Worm (Caenorhabditis elegans) whole organism, L1 larva: ENCODE results near the gene R05G9.1.

Experiments used
- C04F5.9 ChIP-seq: sonication (generic microtip); optimal IDR thresholded peaks from 2 replicates; lab custom pipeline; 2016; ENCODE audit warnings: missing genetic modification characterization, missing compliant biosample characterization
- C16A3.4 ChIP-seq: fragments of 150-350 bp; optimal IDR thresholded peaks from 2 replicates; lab custom pipeline; 2014; ENCODE audit warnings: missing biosample characterization, missing genetic modification characterization
- C34B4.2 ChIP-seq: sonication (generic microtip); optimal IDR thresholded peaks from 2 replicates; lab custom pipeline; 2017; ENCODE audit warnings: mild to moderate bottlenecking, missing genetic modification characterization, missing compliant biosample characterization
- Y116A8C.19 ChIP-seq: sonication (generic microtip); optimal IDR thresholded peaks from 2 replicates; lab custom pipeline; 2016; ENCODE audit warnings: missing compliant biosample characterization, missing genetic modification characterization, borderline replicate concordance
- ceh-63 ChIP-seq: fragments of 200-800 bp; sonication (Bioruptor generic); optimal IDR thresholded peaks from 2 replicates; lab custom pipeline; 2018; ENCODE audit warnings: mild to moderate bottlenecking, missing genetic modification characterization, missing compliant biosample characterization
- ceh-8 ChIP-seq: fragments of 200-800 bp; sonication (Bioruptor generic); optimal IDR thresholded peaks from 2 replicates; lab custom pipeline; 2018; ENCODE audit warnings: mild to moderate bottlenecking, missing genetic modification characterization, moderate library complexity, missing compliant biosample characterization
- ceh-82 ChIP-seq, 3 experiments: fragments of 150-350 bp in 1 of 3; sonication (generic microtip) in 2 of 3; optimal IDR thresholded peaks; 2 replicates each; lab custom pipeline; 2014 to 2017; ENCODE audit warnings: missing biosample characterization in 3 of 3, missing genetic modification characterization in 3 of 3
- dsc-1 ChIP-seq: sonication (generic microtip); optimal IDR thresholded peaks from 2 replicates; lab custom pipeline; 2016; ENCODE audit warnings: mild to moderate bottlenecking, missing genetic modification characterization, missing compliant biosample characterization
- elt-2 ChIP-seq: sonication (generic microtip); optimal IDR thresholded peaks from 2 replicates; lab custom pipeline; 2016; ENCODE audit warnings: missing genetic modification characterization, mild to moderate bottlenecking, inconsistent platforms, missing compliant biosample characterization, missing genetic modification reagents
- ets-5 ChIP-seq: fragments of 200-800 bp; sonication (Bioruptor generic); IDR thresholded peaks from 2 replicates; pipeline ENCODE4 v1.3.6; 2022; ENCODE audit warnings: missing genetic modification characterization, missing compliant biosample characterization
- fos-1 ChIP-seq: fragments of 150-350 bp; optimal IDR thresholded peaks from 2 replicates; lab custom pipeline; 2014; ENCODE audit warnings: missing biosample characterization, missing genetic modification characterization
- grh-1 ChIP-seq: fragments of 200-800 bp; sonication (Bioruptor generic); IDR thresholded peaks from 2 replicates; pipeline ENCODE4 v1.3.6; 2022; ENCODE audit warnings: missing genetic modification reagents, missing genetic modification characterization, missing compliant biosample characterization
- hlh-4 ChIP-seq: sonication (generic microtip); optimal IDR thresholded peaks from 2 replicates; lab custom pipeline; 2016; ENCODE audit warnings: mild to moderate bottlenecking, missing genetic modification characterization, missing compliant biosample characterization
- hpl-2 ChIP-seq: fragments of 150-350 bp; optimal IDR thresholded peaks from 2 replicates; lab custom pipeline; 2014; ENCODE audit warnings: missing biosample characterization, missing genetic modification reagents, missing genetic modification characterization
- jun-1 ChIP-seq: fragments of 150-350 bp; optimal IDR thresholded peaks from 2 replicates; lab custom pipeline; 2014; ENCODE audit warnings: missing biosample characterization, missing genetic modification reagents, missing genetic modification characterization
- lin-14 ChIP-seq: fragments of 200-800 bp; sonication (Bioruptor generic); optimal IDR thresholded peaks from 2 replicates; lab custom pipeline; 2018; ENCODE audit warnings: mild to moderate bottlenecking, missing genetic modification characterization, moderate library complexity, missing compliant biosample characterization
- lin-15B ChIP-seq: fragments of 150-350 bp; sonication (generic microtip); optimal IDR thresholded peaks from 3 replicates; lab custom pipeline; 2014; ENCODE audit warnings: missing biosample characterization, missing genetic modification characterization
- lin-39 ChIP-seq: fragments of 150-350 bp; optimal IDR thresholded peaks from 2 replicates; lab custom pipeline; 2014; ENCODE audit warnings: missing biosample characterization, missing genetic modification reagents, missing genetic modification characterization
- lir-3 ChIP-seq: sonication (generic microtip); optimal IDR thresholded peaks from 2 replicates; lab custom pipeline; 2016; ENCODE audit warnings: mild to moderate bottlenecking, missing genetic modification characterization, moderate library complexity, missing compliant biosample characterization; ENCODE audit not compliant: poor library complexity
- lsy-2 ChIP-seq, 2 experiments: fragments of 150-350 bp; optimal IDR thresholded peaks; 2 replicates each; lab custom pipeline; 2014; ENCODE audit warnings: missing biosample characterization in 2 of 2, missing genetic modification characterization in 2 of 2
- mdl-1 ChIP-seq, 2 experiments: fragments of 150-350 bp; optimal IDR thresholded peaks; 2 replicates each; lab custom pipeline; 2014 to 2017; ENCODE audit warnings: missing biosample characterization in 2 of 2, missing genetic modification characterization in 2 of 2, inconsistent platforms in 1 of 2
- mef-2 ChIP-seq: fragments of 150-350 bp; optimal IDR thresholded peaks from 2 replicates; lab custom pipeline; 2014; ENCODE audit warnings: missing biosample characterization, missing genetic modification characterization
- nhr-11 ChIP-seq: fragments of 150-350 bp; optimal IDR thresholded peaks from 2 replicates; lab custom pipeline; 2014; ENCODE audit warnings: missing biosample characterization, missing genetic modification characterization
- nhr-12 ChIP-seq: sonication (generic microtip); optimal IDR thresholded peaks from 2 replicates; lab custom pipeline; 2017; ENCODE audit warnings: missing biosample characterization, missing genetic modification characterization
- nhr-71 ChIP-seq: sonication (generic microtip); optimal IDR thresholded peaks from 2 replicates; lab custom pipeline; 2016; ENCODE audit warnings: mild to moderate bottlenecking, missing genetic modification characterization, moderate library complexity, missing compliant biosample characterization
- nhr-77 ChIP-seq: fragments of 150-350 bp; optimal IDR thresholded peaks from 2 replicates; lab custom pipeline; 2014; ENCODE audit warnings: missing biosample characterization, missing genetic modification characterization
- nhr-84 ChIP-seq: sonication (generic microtip); optimal IDR thresholded peaks from 2 replicates; lab custom pipeline; 2017; ENCODE audit warnings: missing biosample characterization, missing genetic modification characterization
- nhr-85 ChIP-seq: sonication (generic microtip); peaks from one replicate; lab custom pipeline; 2016; ENCODE audit warnings: missing genetic modification characterization, inconsistent platforms, missing compliant biosample characterization
- nhr-90 ChIP-seq: sonication (generic microtip); optimal IDR thresholded peaks from 2 replicates; lab custom pipeline; 2016; ENCODE audit warnings: mild to moderate bottlenecking, missing genetic modification characterization, missing compliant biosample characterization; ENCODE audit not compliant: poor library complexity
- pag-3 ChIP-seq: sonication (generic microtip); optimal IDR thresholded peaks from 2 replicates; lab custom pipeline; 2017; ENCODE audit warnings: missing genetic modification characterization, mild to moderate bottlenecking, missing compliant biosample characterization, antibody characterized with exemption, borderline replicate concordance; ENCODE audit not compliant: insufficient read depth
- pax-3 ChIP-seq: fragments of 200-800 bp; sonication (Bioruptor generic); optimal IDR thresholded peaks from 2 replicates; lab custom pipeline; 2018; ENCODE audit warnings: mild to moderate bottlenecking, missing genetic modification characterization, moderate library complexity, missing compliant biosample characterization
- pqm-1 ChIP-seq: sonication (generic microtip); optimal IDR thresholded peaks from 3 replicates; lab custom pipeline; 2017; ENCODE audit warnings: missing biosample characterization, missing genetic modification characterization
- rnt-1 ChIP-seq: sonication (generic microtip); optimal IDR thresholded peaks from 2 replicates; lab custom pipeline; 2016; ENCODE audit warnings: mild to moderate bottlenecking, missing genetic modification characterization, moderate library complexity, missing compliant biosample characterization
- skn-1 ChIP-seq: fragments of 150-350 bp; optimal IDR thresholded peaks from 2 replicates; lab custom pipeline; 2014; ENCODE audit warnings: missing biosample characterization, missing genetic modification characterization
- snu-23 ChIP-seq: sonication (generic microtip); optimal IDR thresholded peaks from 2 replicates; lab custom pipeline; 2016; ENCODE audit warnings: missing genetic modification characterization, missing compliant biosample characterization
- sox-4 ChIP-seq: sonication (generic microtip); optimal IDR thresholded peaks from 2 replicates; lab custom pipeline; 2016; ENCODE audit warnings: missing genetic modification characterization, missing compliant biosample characterization
- tbx-2 ChIP-seq: sonication (generic microtip); optimal IDR thresholded peaks from 2 replicates; lab custom pipeline; 2016; ENCODE audit warnings: missing genetic modification characterization, missing compliant biosample characterization
- tlp-1 ChIP-seq: fragments of 150-350 bp; optimal IDR thresholded peaks from 2 replicates; lab custom pipeline; 2014; ENCODE audit warnings: missing biosample characterization, missing genetic modification characterization
- unc-130 ChIP-seq: fragments of 150-350 bp; optimal IDR thresholded peaks from 2 replicates; lab custom pipeline; 2017; ENCODE audit warnings: missing biosample characterization, missing genetic modification characterization, inconsistent platforms
- xbp-1 ChIP-seq: sonication (generic microtip); optimal IDR thresholded peaks from 2 replicates; lab custom pipeline; 2016; ENCODE audit warnings: missing genetic modification characterization, missing compliant biosample characterization
- ztf-11 ChIP-seq, 2 experiments: sonication (generic microtip); optimal IDR thresholded peaks; 2 replicates each; lab custom pipeline; 2016 to 2017; ENCODE audit warnings: missing genetic modification characterization in 2 of 2, missing biosample characterization in 1 of 2, missing compliant biosample characterization in 1 of 2
- ztf-4 ChIP-seq: fragments of 150-350 bp; optimal IDR thresholded peaks from 2 replicates; lab custom pipeline; 2014; ENCODE audit warnings: missing biosample characterization, missing genetic modification characterization

The R05G9.1 gene

ce11 chrII:6469340-6469739 is 33.6 kb upstream of the R05G9.1 start:
- TF ChIP-seq elt-2 (tag; lab: Kevin White, UChicago): peak; percentile 43
- TF ChIP-seq ceh-63 (GFP tag; lab: Kevin White, UChicago): no peak

- TF ChIP-seq Y116A8C.19 (tag; lab: Kevin White, UChicago) (no peak), xbp-1 (tag; lab: Kevin White, UChicago) (no peak), C16A3.4 (tag; lab: Kevin White, UChicago) (no peak), dsc-1 (tag; lab: Kevin White, UChicago) (no peak), mdl-1 (tag; optimal IDR thresholded peaks at IDR 0.05; lab: Kevin White, UChicago) (no peak), nhr-12 (tag; lab: Kevin White, UChicago) (no peak), pag-3 (no peak), C34B4.2 (tag; lab: Kevin White, UChicago) (no peak), lsy-2 (tag; optimal IDR thresholded peaks at IDR 0.05; lab: Kevin White, UChicago) (no peak)
- TF ChIP-seq, all 84 proteins: peak for 0
These were observed 32.0 kb upstream of the R05G9.1 start, which contains the start of gene dgk-5 for ce11 chrII:6470985-6471384. Gene dgk-5 (minus strand): TSS chrII:6471085.

- no peak for TF ChIP-seq lin-15B
- no peak for TF ChIP-seq nhr-77 (tag; lab: Kevin White, UChicago)
- TF ChIP-seq hpl-2 (GFP tag; lab: Kevin White, UChicago): no peak
- TF ChIP-seq C04F5.9 (tag; lab: Kevin White, UChicago): no peak
- TF ChIP-seq ceh-8 (GFP tag; lab: Kevin White, UChicago): no peak
- no peak for TF ChIP-seq sox-4 (tag; lab: Kevin White, UChicago)
- no peak for TF ChIP-seq fos-1 (tag; lab: Kevin White, UChicago)
- TF ChIP-seq lin-14: no peak
These were observed 27.7 kb upstream of the R05G9.1 start, which contains the start of gene T28D9.16 for ce11 chrII:6475180-6475737. Gene T28D9.16 (plus strand): TSS chrII:6475687.

- TF ChIP-seq ztf-4: no peak
- no peak for TF ChIP-seq pax-3 (tag; lab: Kevin White, UChicago)
- no peak for TF ChIP-seq ets-5 (GFP tag; lab: Robert Waterston, UW)
- TF ChIP-seq snu-23 (GFP tag; lab: Kevin White, UChicago): no peak
- no peak for TF ChIP-seq hlh-4
- no peak for TF ChIP-seq C16A3.4 (tag; lab: Kevin White, UChicago)
- TF ChIP-seq ceh-8 (GFP tag; lab: Kevin White, UChicago): no peak
- TF ChIP-seq lin-14: no peak
- TF ChIP-seq ztf-11 (tag; optimal IDR thresholded peaks at IDR 0.05; lab: Kevin White, UChicago): no peak
- TF ChIP-seq dsc-1 (tag; lab: Kevin White, UChicago): no peak
- TF ChIP-seq nhr-11 (tag; lab: Kevin White, UChicago): no peak
- TF ChIP-seq unc-130 (tag; lab: Kevin White, UChicago): no peak
- TF ChIP-seq fos-1 (tag; lab: Kevin White, UChicago): no peak
- no peak for TF ChIP-seq grh-1
- no peak for TF ChIP-seq ceh-82 (tag; optimal IDR thresholded peaks at IDR 0.05; lab: Kevin White, UChicago)
These were observed 26.3 kb upstream of the R05G9.1 start, which contains the start of gene T28D9.4 for ce11 chrII:6476655-6477054. Gene T28D9.4 (plus strand): TSS chrII:6476955.

ce11 chrII:6482102-6482501 is 20.9 kb upstream of the R05G9.1 start, which contains the start of gene del-10:
Gene del-10 (minus strand): TSS chrII:6482125.
- TF ChIP-seq mef-2 (no peak), tlp-1 (no peak), lsy-2 (tag; optimal IDR thresholded peaks at IDR 0.05; lab: Kevin White, UChicago) (peak in 1 of 2 experiments; percentile 12), ztf-11 (tag; optimal IDR thresholded peaks at IDR 0.05; lab: Kevin White, UChicago) (no peak), nhr-12 (tag; lab: Kevin White, UChicago) (no peak), nhr-84 (tag; lab: Kevin White, UChicago) (no peak), hpl-2 (GFP tag; lab: Kevin White, UChicago) (no peak), nhr-71 (peak; percentile 12), pax-3 (tag; lab: Kevin White, UChicago) (no peak), tbx-2 (tag; lab: Kevin White, UChicago) (no peak), nhr-85 (tag; lab: Kevin White, UChicago) (no peak), lin-14 (peak; percentile 27), skn-1 (no peak), unc-130 (tag; lab: Kevin White, UChicago) (peak; percentile 17), lir-3 (tag; lab: Kevin White, UChicago) (no peak), rnt-1 (tag; lab: Kevin White, UChicago) (peak; percentile 56), pqm-1 (no peak), jun-1 (tag; lab: Kevin White, UChicago) (no peak), fos-1 (tag; lab: Kevin White, UChicago) (no peak), lin-39 (tag; lab: Kevin White, UChicago) (no peak), nhr-90 (no peak)
